Worm (Caenorhabditis elegans) whole organism, dauer: ENCODE results near the gene trxr-1.

Source experiments
- unc-62 ChIP-seq: sonication (generic microtip); optimal IDR thresholded peaks from 2 replicates; lab custom pipeline; 2017; ENCODE audit warnings: missing biosample characterization, missing genetic modification reagents, missing genetic modification characterization

Gene trxr-1

ce11 chrIV:7009531-7009930 is 2.2 kb upstream of the trxr-1 start, which contains the start of gene C25A8.2:
C25A8.2 (plus strand) TSS chrIV:7009831.
- TF ChIP-seq unc-62 (GFP tag; lab: Kevin White, UChicago) = no peak

DNA sequence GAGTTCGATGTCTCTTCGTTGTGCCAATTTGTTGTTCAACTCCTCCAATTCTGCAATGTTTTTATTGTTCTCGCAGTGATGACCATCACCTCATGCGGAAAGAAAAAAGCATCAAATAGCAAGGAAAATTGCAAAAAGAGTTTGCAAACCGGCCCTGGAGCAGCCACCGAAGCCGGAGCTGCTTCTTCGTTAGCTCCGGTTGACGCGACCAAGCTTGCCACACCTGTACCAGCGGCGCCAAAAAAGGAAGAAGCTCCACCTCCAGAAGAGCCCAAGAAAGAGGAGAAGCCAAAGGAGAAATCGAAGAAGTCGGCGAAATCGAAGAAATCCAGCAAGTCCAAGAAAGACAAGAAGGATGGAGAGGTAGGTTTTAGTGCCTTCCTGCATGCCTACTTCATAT is 1.6 kb upstream of the trxr-1 start:
- TF ChIP-seq unc-62 (GFP tag; lab: Kevin White, UChicago) = no peak

- no peak for TF ChIP-seq unc-62 (GFP tag; lab: Kevin White, UChicago)
These were observed 919 bp upstream of the trxr-1 start, which contains the start of gene C25A8.1 for ce11 chrIV:7010835-7011234. C25A8.1 (plus strand) TSS chrIV:7011135.

DNA sequence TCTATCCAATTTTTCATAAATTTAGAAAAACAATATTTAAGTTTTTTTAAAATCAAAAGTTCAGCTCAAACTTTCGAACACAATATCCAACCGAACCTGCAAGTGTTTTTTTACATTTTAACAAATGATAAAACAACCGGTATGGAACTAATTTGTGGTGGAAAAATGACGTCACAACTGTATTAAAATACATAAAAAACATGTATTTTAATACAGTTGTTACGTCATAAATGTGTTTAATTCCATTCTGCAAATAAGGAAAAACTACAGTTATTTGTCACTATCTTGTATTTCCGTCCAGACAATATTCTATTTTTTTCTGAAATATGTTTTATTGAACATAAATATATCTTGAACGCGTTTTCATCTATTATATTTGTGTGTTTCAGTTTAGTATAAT is 460 bp downstream of the trxr-1 start:
- no peak for TF ChIP-seq unc-62 (GFP tag; lab: Kevin White, UChicago)

- no peak for TF ChIP-seq unc-62 (GFP tag; lab: Kevin White, UChicago)
These were observed 1.1 kb downstream of the trxr-1 start for ce11 chrIV:7012731-7013445.

DNA sequence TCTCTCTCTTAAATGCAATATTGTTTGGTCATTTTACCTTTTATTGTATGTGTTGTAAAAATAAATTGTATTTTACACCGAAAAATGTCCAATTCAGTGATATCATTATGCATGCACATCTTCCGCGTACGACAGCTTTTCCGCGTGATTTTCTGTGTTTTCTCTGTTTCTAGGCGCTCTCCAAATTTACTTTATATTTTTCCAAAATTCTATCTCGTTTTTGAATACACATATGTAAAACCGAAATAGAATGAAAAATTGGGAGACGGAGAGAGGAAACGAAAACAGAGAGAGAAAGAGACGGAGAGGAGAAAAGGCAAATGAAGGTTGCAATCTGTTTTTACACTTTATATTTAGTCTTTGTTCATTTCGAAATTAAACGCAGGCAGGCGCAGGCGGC is 4.7 kb downstream of the trxr-1 start:
- TF ChIP-seq unc-62 (GFP tag; lab: Kevin White, UChicago) = no peak

DNA sequence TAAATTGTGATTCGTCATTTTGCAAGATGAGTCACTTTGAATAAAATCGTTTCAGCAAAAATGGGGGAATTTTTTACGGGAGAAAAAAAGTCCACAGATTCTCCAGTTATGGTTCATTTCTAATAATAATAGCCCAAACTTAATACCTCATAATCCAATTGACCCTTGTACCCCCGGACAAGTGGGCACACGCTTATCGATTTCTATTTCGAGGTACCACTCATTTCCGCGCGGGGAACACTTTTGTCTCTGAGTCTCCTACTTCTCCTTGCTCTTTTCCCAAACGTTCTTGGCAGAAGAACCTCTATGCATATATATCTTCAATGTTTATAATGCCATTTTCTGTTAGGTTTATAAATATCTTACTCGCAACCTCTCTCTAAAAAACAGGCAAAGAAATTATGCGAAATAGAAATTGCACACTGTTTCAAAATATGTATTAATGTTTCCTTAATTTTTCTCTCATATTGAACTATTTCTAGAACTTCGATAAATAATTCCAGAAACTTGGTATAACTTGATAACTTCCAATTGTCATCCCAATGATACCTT is 5.4 kb downstream of the trxr-1 start, which contains the start of gene gldi-4:
Gene gldi-4, plus strand, starts transcription at position 502 of the 552 bp plus-strand sequence.
- no peak for TF ChIP-seq unc-62 (GFP tag; lab: Kevin White, UChicago)

DNA sequence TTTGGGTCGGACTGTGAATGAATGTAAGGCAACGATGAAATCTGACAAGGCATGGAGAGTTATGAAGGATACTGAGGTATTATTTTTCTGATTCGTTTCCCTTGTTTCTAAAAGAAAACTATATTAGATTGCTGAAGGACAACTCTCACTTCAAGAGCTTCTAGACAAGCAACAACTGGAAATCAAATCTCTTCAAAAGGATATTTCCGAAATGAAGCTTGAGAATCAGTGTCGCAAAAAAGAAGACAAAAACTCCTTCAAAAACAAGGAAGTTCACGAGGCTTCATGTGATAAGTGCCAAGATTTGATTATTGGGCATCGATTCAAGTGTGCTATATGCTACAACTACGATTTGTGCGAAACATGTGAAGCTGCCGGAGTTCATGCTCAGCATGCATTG is 6.9 kb downstream of the trxr-1 start:
- no peak for TF ChIP-seq unc-62 (GFP tag; lab: Kevin White, UChicago)

- no peak for TF ChIP-seq unc-62 (GFP tag; lab: Kevin White, UChicago)
These were observed 8.9 kb downstream of the trxr-1 start for ce11 chrIV:7020630-7021029.

DNA sequence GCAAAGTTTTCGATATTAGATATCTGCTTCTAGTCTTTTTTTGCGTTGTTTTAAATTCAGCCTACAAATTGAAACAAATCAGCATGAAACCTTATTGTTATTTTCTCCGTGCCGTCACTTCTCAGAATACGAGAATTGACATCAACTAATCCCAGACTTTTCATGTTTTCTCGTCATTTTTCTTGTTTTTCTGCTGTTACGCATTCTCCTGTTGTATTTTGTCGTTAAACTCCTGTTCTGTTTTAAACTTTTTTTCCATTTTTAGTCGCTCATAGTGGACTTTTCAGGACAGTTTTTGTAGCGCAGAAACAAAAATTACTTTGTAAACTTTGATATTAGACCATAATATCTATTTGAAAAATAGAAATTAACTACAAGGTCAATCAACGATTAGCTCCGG is 10.5 kb downstream of the trxr-1 start:
- no peak for TF ChIP-seq unc-62 (GFP tag; lab: Kevin White, UChicago)

DNA sequence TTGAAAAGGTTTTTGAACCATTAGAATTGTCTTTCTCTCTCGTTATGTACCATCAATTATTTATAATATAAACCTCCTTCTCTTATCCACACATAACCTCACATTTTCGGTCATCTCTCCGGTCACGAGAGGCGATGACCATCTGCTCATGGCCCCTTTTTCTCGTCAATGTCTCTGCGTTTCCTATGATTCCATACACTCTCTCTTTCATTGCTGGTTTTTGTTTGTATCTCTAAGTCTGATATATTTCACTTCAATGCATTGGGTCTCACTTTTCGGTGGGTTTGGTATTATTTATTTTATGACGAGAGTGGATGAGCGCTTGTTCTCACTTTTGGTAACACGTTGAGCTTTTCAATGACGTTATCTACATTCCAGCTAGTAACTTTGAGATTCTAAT is 11.2 kb downstream of the trxr-1 start:
- TF ChIP-seq unc-62 (GFP tag; lab: Kevin White, UChicago) = no peak

ce11 chrIV:7023858-7024257 is 12.1 kb downstream of the trxr-1 start, which contains the start of gene adah-1:
adah-1 (plus strand) TSS chrIV:7024211.
- no peak for TF ChIP-seq unc-62 (GFP tag; lab: Kevin White, UChicago)

DNA sequence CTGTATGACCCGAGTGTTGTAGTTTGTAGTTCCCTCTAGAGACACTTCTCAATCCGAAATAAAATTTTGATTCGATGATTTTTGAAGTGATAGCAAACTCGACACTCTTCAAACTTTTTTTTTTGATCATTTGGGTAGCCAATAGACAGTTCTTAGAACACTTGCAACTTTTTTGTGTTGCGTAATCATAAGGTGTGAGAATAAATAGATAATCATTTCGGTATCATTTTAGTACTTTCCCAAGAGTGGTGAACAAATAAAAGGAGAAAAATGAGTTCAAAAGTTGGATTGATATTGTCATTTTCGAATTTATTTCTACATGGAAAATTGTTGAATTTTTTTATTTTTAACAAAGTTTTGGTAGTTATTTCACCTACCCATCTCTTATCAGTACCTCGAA is 13.1 kb downstream of the trxr-1 start:
- TF ChIP-seq unc-62 (GFP tag; lab: Kevin White, UChicago) = no peak

DNA sequence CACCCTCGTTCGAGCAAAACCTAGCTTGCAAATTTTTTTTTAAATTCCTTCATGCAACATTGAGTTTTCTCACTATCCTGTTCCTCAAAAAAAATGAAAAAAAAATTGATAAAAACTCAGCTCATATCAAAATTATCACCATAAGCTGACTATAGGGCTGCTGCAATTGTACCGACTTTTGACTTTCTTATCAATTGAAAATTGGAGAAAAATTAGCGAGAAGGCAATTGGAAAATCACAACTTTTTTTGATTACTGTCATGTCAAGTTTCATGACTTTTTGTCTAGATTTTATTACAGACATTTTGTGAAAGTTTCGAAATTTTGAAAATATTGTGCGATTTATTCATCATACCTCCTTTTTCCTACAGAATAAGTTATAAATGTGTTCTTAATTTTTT is 14.1 kb downstream of the trxr-1 start:
- TF ChIP-seq unc-62 (GFP tag; lab: Kevin White, UChicago) = no peak

DNA sequence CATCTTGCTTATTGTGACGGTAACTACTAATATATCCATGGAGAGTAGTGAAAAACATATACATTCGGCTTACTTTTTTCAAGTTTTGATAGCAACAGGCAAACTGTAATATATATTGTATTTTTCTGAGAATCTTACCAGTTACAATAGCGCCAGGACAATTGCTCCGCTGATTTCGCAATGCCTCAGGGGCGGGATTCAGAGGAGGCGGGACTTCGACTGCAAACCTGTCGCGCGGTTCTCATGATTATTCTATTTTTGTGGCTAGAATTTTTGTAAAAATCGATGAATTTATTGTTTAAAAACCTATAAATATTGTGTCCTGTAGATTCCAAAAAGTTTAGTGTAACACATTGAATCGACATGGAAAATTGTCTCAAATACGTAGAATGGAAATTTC is 19.3 kb downstream of the trxr-1 start:
- no peak for TF ChIP-seq unc-62 (GFP tag; lab: Kevin White, UChicago)

- TF ChIP-seq unc-62 (GFP tag; lab: Kevin White, UChicago) = no peak
These were observed 20.7 kb downstream of the trxr-1 start, which contains the start of gene C06G3.8 for ce11 chrIV:7032459-7032858. C06G3.8 (minus strand) TSS chrIV:7032559.

DNA sequence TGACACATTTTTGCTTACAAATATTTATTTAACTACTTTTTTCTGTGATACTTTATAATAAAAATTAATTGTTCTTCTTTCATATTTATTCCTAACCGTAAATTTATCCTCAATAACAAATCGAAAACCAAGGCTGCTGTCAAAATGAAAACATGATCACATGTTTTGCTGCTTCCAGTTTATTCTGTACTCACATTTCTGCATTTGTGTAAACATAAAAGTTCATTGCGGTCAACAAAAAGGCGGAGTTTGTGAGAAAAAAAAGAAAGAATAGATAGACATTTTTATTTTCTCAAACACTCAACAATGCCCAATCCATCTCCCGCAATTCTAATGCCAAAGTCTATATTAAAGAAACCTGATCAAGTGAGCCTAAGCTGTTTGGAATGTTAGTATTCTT is 24.1 kb downstream of the trxr-1 start, which contains the start of gene C06G3.3:
Gene C06G3.3, plus strand, starts transcription at position 301 of the 400 bp plus-strand sequence.
- no peak for TF ChIP-seq unc-62 (GFP tag; lab: Kevin White, UChicago)
